Fruit fly (Drosophila melanogaster): Measurements from ENCODE around the gene NK7.1.

dm6 chr3R:14399375-14399774 is 26.6 kb upstream of the NK7.1 start:
- TF ChIP-seq bab1 (GFP tag; optimal IDR thresholded peaks at IDR 0.05), result no peak
- TF ChIP-seq cnc (optimal IDR thresholded peaks at IDR 0.05), result no peak
- no peak for TF ChIP-seq ovo (GFP tag; optimal IDR thresholded peaks at IDR 0.05)
- TF ChIP-seq CG5204 (GFP tag; optimal IDR thresholded peaks at IDR 0.05), result no peak
- no peak for TF ChIP-seq CG1620 (GFP tag; optimal IDR thresholded peaks at IDR 0.05)
- TF ChIP-seq CG33017 (tag; optimal IDR thresholded peaks at IDR 0.05), result no peak
- TF ChIP-seq Mnt (GFP tag; optimal IDR thresholded peaks at IDR 0.05), result no peak
- no peak for TF ChIP-seq Hr96 (GFP tag; optimal IDR thresholded peaks at IDR 0.05)

Data from whole organism, adult.